Worm (Caenorhabditis elegans): ENCODE data around the gene Y39F10C.3.

ce11 chrII:678581-678980 is 4.4 kb downstream of the Y39F10C.3 start, which contains the start of gene T02H6.9:
- TF ChIP-seq lir-3 (tag; optimal IDR thresholded peaks at IDR 0.05) (no peak), mdl-1 (tag; optimal IDR thresholded peaks at IDR 0.05) (no peak), unc-62 (GFP tag; optimal IDR thresholded peaks at IDR 0.05 in 1 of 2) (no peak), unc-62 (tag; optimal IDR thresholded peaks at IDR 0.05) (no peak), zag-1 (tag; optimal IDR thresholded peaks at IDR 0.05) (no peak), ceh-82 (tag; optimal IDR thresholded peaks at IDR 0.05) (no peak), jun-1 (tag; optimal IDR thresholded peaks at IDR 0.05) (no peak), nhr-76 (tag; optimal IDR thresholded peaks at IDR 0.05) (no peak)

Measured in whole organism, L4 larva.